Worm (Caenorhabditis elegans): ENCODE results near the gene nol-10.

Gene nol-10

ce11 chrIV:7580062-7580614 lies at the start of gene nol-10, which contains the start of gene cec-5:
Gene nol-10, plus strand, starts transcription at chrIV:7580597.
Gene cec-5, minus strand, starts transcription at chrIV:7580112.
- TF ChIP-seq ceh-39 (tag; optimal IDR thresholded peaks at IDR 0.05) (peak; percentile 83), pha-4 (tag; optimal IDR thresholded peaks at IDR 0.05) (peak; percentile 92), elt-3 (tag; optimal IDR thresholded peaks at IDR 0.05) (no peak), hlh-1 (tag; optimal IDR thresholded peaks at IDR 0.05) (peak; percentile 24), bed-3 (GFP tag; optimal IDR thresholded peaks at IDR 0.05) (no peak), unc-62 (GFP tag; optimal IDR thresholded peaks at IDR 0.05) (peak; percentile 15), lin-13 (tag; optimal IDR thresholded peaks at IDR 0.05) (peak; percentile 57), nhr-2 (tag; optimal IDR thresholded peaks at IDR 0.05) (no peak), nhr-237 (tag; optimal IDR thresholded peaks at IDR 0.05) (peak; percentile 88), unc-120 (tag; optimal IDR thresholded peaks at IDR 0.05; ENCODE audit: poor library complexity, severe bottlenecking) (peak; percentile 84), sptf-1 (tag; optimal IDR thresholded peaks at IDR 0.05) (peak; percentile 49), nhr-12 (tag; optimal IDR thresholded peaks at IDR 0.05) (peak; percentile 24), ces-1 (GFP tag; optimal IDR thresholded peaks at IDR 0.05) (peak; percentile 95), ham-2 (GFP tag; optimal IDR thresholded peaks at IDR 0.05) (peak; percentile 73), mep-1 (tag; optimal IDR thresholded peaks at IDR 0.05) (peak; percentile 87), lsy-2 (tag; optimal IDR thresholded peaks at IDR 0.05) (peak; percentile 58), drap-1 (GFP tag; optimal IDR thresholded peaks at IDR 0.05) (no peak), sem-2 (GFP tag; optimal IDR thresholded peaks at IDR 0.05) (no peak), M03D4.4 (tag; optimal IDR thresholded peaks at IDR 0.05) (peak; percentile 23), mls-2 (tag; optimal IDR thresholded peaks at IDR 0.05) (peak; percentile 57)

ce11 chrIV:7532360-7532759 lies 48.0 kb upstream of the nol-10 start, which contains the start of gene R05G6.1:
Gene R05G6.1, plus strand, starts transcription at chrIV:7532660.
- TF ChIP-seq nhr-76 (tag; optimal IDR thresholded peaks at IDR 0.05) = no peak
- no peak for TF ChIP-seq drap-1 (GFP tag; optimal IDR thresholded peaks at IDR 0.05)
- TF ChIP-seq flh-1 (GFP tag; optimal IDR thresholded peaks at IDR 0.05) = no peak

ce11 chrIV:7542485-7543001 lies 37.9 kb upstream of the nol-10 start, which contains the start of gene R05G6.10:
Gene R05G6.10, minus strand, starts transcription at chrIV:7542535.
- TF ChIP-seq flh-1 (GFP tag; optimal IDR thresholded peaks at IDR 0.05) (no peak), ces-1 (GFP tag; optimal IDR thresholded peaks at IDR 0.05) (peak; percentile 95)

- TF ChIP-seq tbx-8 (GFP tag; optimal IDR thresholded peaks at IDR 0.05) = no peak
- TF ChIP-seq zip-8 (tag; optimal IDR thresholded peaks at IDR 0.05) = no peak
- TF ChIP-seq sptf-1 (tag; optimal IDR thresholded peaks at IDR 0.05) = no peak
- TF ChIP-seq ceh-83 (GFP tag; optimal IDR thresholded peaks at IDR 0.05) = no peak
- TF ChIP-seq lin-32 (GFP tag; optimal IDR thresholded peaks at IDR 0.05) = no peak
Measured at ce11 chrIV:7543662-7544061, 36.7 kb upstream of the nol-10 start.

- no peak for TF ChIP-seq cnd-1 (tag; optimal IDR thresholded peaks at IDR 0.05)
- TF ChIP-seq sem-2 (GFP tag; optimal IDR thresholded peaks at IDR 0.05) = no peak
- no peak for TF ChIP-seq sptf-1 (tag; optimal IDR thresholded peaks at IDR 0.05)
Measured at ce11 chrIV:7547843-7548578, 32.4 kb upstream of the nol-10 start, which contains the start of the genes cdd-2 and oef-1. Gene cdd-2, minus strand, starts transcription at chrIV:7547893. Gene oef-1, plus strand, starts transcription at chrIV:7548417.

- no peak for TF ChIP-seq unc-120 (tag; optimal IDR thresholded peaks at IDR 0.05; ENCODE audit: poor library complexity, severe bottlenecking)
- no peak for TF ChIP-seq lin-32 (GFP tag; optimal IDR thresholded peaks at IDR 0.05)
- no peak for TF ChIP-seq bed-3 (GFP tag; optimal IDR thresholded peaks at IDR 0.05)
- no peak for TF ChIP-seq drap-1 (GFP tag; optimal IDR thresholded peaks at IDR 0.05)
- TF ChIP-seq tbx-8 (GFP tag; optimal IDR thresholded peaks at IDR 0.05) = no peak
- no peak for TF ChIP-seq ztf-11 (tag; optimal IDR thresholded peaks at IDR 0.05)
- TF ChIP-seq ceh-39 (tag; optimal IDR thresholded peaks at IDR 0.05) = no peak
- no peak for TF ChIP-seq lsy-2 (tag; optimal IDR thresholded peaks at IDR 0.05)
- no peak for TF ChIP-seq mab-5 (tag; optimal IDR thresholded peaks at IDR 0.05)
- TF ChIP-seq blmp-1 (tag; optimal IDR thresholded peaks at IDR 0.05) = no peak
Measured at ce11 chrIV:7549844-7550243, 30.6 kb upstream of the nol-10 start.

Measured in whole organism, mixed stage, embryonic.